Worm (Caenorhabditis elegans): Measurements from ENCODE around the gene srd-47.

ce11 chrX:12313779-12314178 lies 19.7 kb upstream of the srd-47 start:
- no peak for TF ChIP-seq nhr-11 (tag; optimal IDR thresholded peaks at IDR 0.05)
- TF ChIP-seq ztf-4 (tag; optimal IDR thresholded peaks at IDR 0.05): no peak
- no peak for TF ChIP-seq eor-1 (tag; optimal IDR thresholded peaks at IDR 0.05)
- no peak for TF ChIP-seq elt-1 (tag; optimal IDR thresholded peaks at IDR 0.05)
- TF ChIP-seq pqm-1 (tag; optimal IDR thresholded peaks at IDR 0.05): no peak
- TF ChIP-seq ztf-11 (tag; optimal IDR thresholded peaks at IDR 0.05): no peak
- no peak for TF ChIP-seq unc-62 (GFP tag; optimal IDR thresholded peaks at IDR 0.05)
